Worm (Caenorhabditis elegans) whole organism, young adult: ENCODE results near the gene sprr-2.
A peak's percentile ranks its signal among the peaks of the same experiment; 100 is the strongest.

Experiments used
- B0019.2 ChIP-seq: fragments of 200-800 bp; sonication (Bioruptor generic); conservative IDR thresholded peaks from 2 replicates; pipeline ENCODE4 v1.3.6; 2022; ENCODE audit warnings: missing genetic modification reagents, missing genetic modification characterization, missing compliant biosample characterization
- B0261.1 ChIP-seq: sonication (generic microtip); optimal IDR thresholded peaks from 2 replicates; lab custom pipeline; 2016; ENCODE audit warnings: mild to moderate bottlenecking, missing genetic modification characterization, moderate library complexity, missing compliant biosample characterization
- C06A6.2 ChIP-seq: fragments of 200-800 bp; sonication (Bioruptor generic); conservative IDR thresholded peaks from 2 replicates; pipeline ENCODE4 v1.3.6; 2022; ENCODE audit warnings: missing genetic modification characterization, missing compliant biosample characterization
- F23B12.7 ChIP-seq: sonication (generic microtip); optimal IDR thresholded peaks from 2 replicates; lab custom pipeline; 2017; ENCODE audit warnings: missing genetic modification characterization, mild to moderate bottlenecking, missing compliant biosample characterization, antibody characterized with exemption, moderate library complexity; ENCODE audit not compliant: insufficient read depth
- F33H1.4 ChIP-seq: fragments of 200-800 bp; sonication (Bioruptor generic); IDR thresholded peaks from 2 replicates; pipeline ENCODE4 v1.3.6; 2022; ENCODE audit warnings: missing genetic modification reagents, missing genetic modification characterization, missing compliant biosample characterization
- F55B11.4 ChIP-seq: sonication (generic microtip); optimal IDR thresholded peaks from 2 replicates; lab custom pipeline; 2016; ENCODE audit warnings: missing compliant biosample characterization, missing genetic modification characterization, borderline replicate concordance; ENCODE audit not compliant: insufficient read depth
- F57C9.4 ChIP-seq: sonication (generic microtip); optimal IDR thresholded peaks from 2 replicates; lab custom pipeline; 2017; ENCODE audit warnings: mild to moderate bottlenecking, missing genetic modification characterization, missing compliant biosample characterization
- K11D2.4 ChIP-seq: fragments of 200-800 bp; sonication (Bioruptor generic); IDR thresholded peaks from 2 replicates; pipeline ENCODE4 v1.3.6; 2022; ENCODE audit warnings: missing genetic modification reagents, missing genetic modification characterization, missing compliant biosample characterization
- Y67H2A.10 ChIP-seq: fragments of 200-800 bp; sonication (Bioruptor generic); conservative IDR thresholded peaks from 2 replicates; pipeline ENCODE4 v1.3.6; 2022; ENCODE audit warnings: missing genetic modification reagents, missing genetic modification characterization, missing compliant biosample characterization
- Y79H2A.3 ChIP-seq: fragments of 200-800 bp; sonication (Bioruptor generic); conservative IDR thresholded peaks from 2 replicates; pipeline ENCODE4 v1.3.6; 2022; ENCODE audit warnings: missing genetic modification reagents, missing genetic modification characterization, missing compliant biosample characterization
- ZK185.1 ChIP-seq: sonication (generic microtip); optimal IDR thresholded peaks from 2 replicates; lab custom pipeline; 2016; ENCODE audit warnings: mild to moderate bottlenecking, missing genetic modification characterization, missing compliant biosample characterization; ENCODE audit not compliant: poor library complexity, severe bottlenecking
- ama-1 ChIP-seq, 3 experiments: fragments of 150-350 bp in 1 of 3; sonication (generic microtip) in 2 of 3; optimal IDR thresholded peaks; 2 replicates each; lab custom pipeline; 2014 to 2018; ENCODE audit warnings: missing biosample characterization in 2 of 3, missing genetic modification characterization in 2 of 3, missing genetic modification reagents in 2 of 3
- aptf-2 ChIP-seq: fragments of 200-800 bp; sonication (Bioruptor generic); conservative IDR thresholded peaks from 2 replicates; pipeline ENCODE4 v1.3.6; 2022; ENCODE audit warnings: missing genetic modification reagents, missing genetic modification characterization, missing compliant biosample characterization
- aptf-3 ChIP-seq: fragments of 200-800 bp; sonication (Bioruptor generic); IDR thresholded peaks from 2 replicates; pipeline ENCODE4 v1.3.6; 2022; ENCODE audit warnings: missing genetic modification characterization, missing compliant biosample characterization
- attf-6 ChIP-seq: fragments of 200-800 bp; sonication (Bioruptor generic); IDR thresholded peaks from 2 replicates; pipeline ENCODE4 v1.3.6; 2022; ENCODE audit warnings: missing genetic modification reagents, missing genetic modification characterization, missing compliant biosample characterization
- bed-2 ChIP-seq: fragments of 200-800 bp; sonication (Bioruptor generic); IDR thresholded peaks from 2 replicates; pipeline ENCODE4 v1.3.6; 2022; ENCODE audit warnings: missing genetic modification reagents, missing genetic modification characterization, missing compliant biosample characterization
- ccch-3 ChIP-seq: fragments of 200-800 bp; sonication (Bioruptor generic); optimal IDR thresholded peaks from 2 replicates; lab custom pipeline; 2018; ENCODE audit warnings: mild to moderate bottlenecking, missing genetic modification characterization, missing compliant biosample characterization
- cebp-1 ChIP-seq, 2 experiments: fragments of 200-800 bp in 1 of 2; sonication (Bioruptor generic) in 1 of 2; sonication (generic microtip) in 1 of 2; IDR thresholded peaks in 1 of 2; optimal IDR thresholded peaks in 1 of 2; 2 replicates each; pipeline versions ENCODE4 v1.3.6 to Lab custom; 2017 to 2022; ENCODE audit warnings: missing compliant biosample characterization in 2 of 2, missing genetic modification characterization in 2 of 2, mild to moderate bottlenecking in 1 of 2, missing genetic modification reagents in 1 of 2, moderate library complexity in 1 of 2
- ceh-100 ChIP-seq: fragments of 200-800 bp; sonication (Bioruptor generic); IDR thresholded peaks from 2 replicates; pipeline ENCODE4 v1.3.6; 2022; ENCODE audit warnings: missing genetic modification reagents, missing genetic modification characterization, missing compliant biosample characterization
- ceh-27 ChIP-seq: fragments of 200-800 bp; sonication (Bioruptor generic); optimal IDR thresholded peaks from 2 replicates; lab custom pipeline; 2018; ENCODE audit warnings: mild to moderate bottlenecking, missing genetic modification characterization, moderate library complexity, missing compliant biosample characterization
- ceh-58 ChIP-seq: fragments of 200-800 bp; sonication (Bioruptor generic); IDR thresholded peaks from 2 replicates; pipeline ENCODE4 v1.3.6; 2022; ENCODE audit warnings: missing genetic modification characterization, missing compliant biosample characterization
- ceh-91 ChIP-seq: fragments of 200-800 bp; sonication (Bioruptor generic); IDR thresholded peaks from 2 replicates; pipeline ENCODE4 v1.3.6; 2022; ENCODE audit warnings: missing genetic modification reagents, missing genetic modification characterization, missing compliant biosample characterization
- chd-7 ChIP-seq: sonication (generic microtip); optimal IDR thresholded peaks from 2 replicates; lab custom pipeline; 2016; ENCODE audit warnings: mild to moderate bottlenecking, missing genetic modification characterization, moderate library complexity, missing compliant biosample characterization
- die-1 ChIP-seq: sonication (generic microtip); optimal IDR thresholded peaks from 2 replicates; lab custom pipeline; 2016; ENCODE audit warnings: missing genotype, mild to moderate bottlenecking, missing genetic modification characterization, missing compliant biosample characterization
- dpff-1 ChIP-seq: sonication (generic microtip); optimal IDR thresholded peaks from 2 replicates; lab custom pipeline; 2017; ENCODE audit warnings: mild to moderate bottlenecking, missing genetic modification characterization, missing compliant biosample characterization
- efl-1 ChIP-seq: fragments of 150-350 bp; optimal IDR thresholded peaks from 2 replicates; lab custom pipeline; 2014; ENCODE audit warnings: missing biosample characterization, missing genetic modification reagents, missing genetic modification characterization
- egl-44 ChIP-seq: fragments of 200-800 bp; sonication (Bioruptor generic); IDR thresholded peaks from 2 replicates; pipeline ENCODE4 v1.3.6; 2022; ENCODE audit warnings: missing genetic modification reagents, missing genetic modification characterization, missing compliant biosample characterization
- egrh-3 ChIP-seq: fragments of 200-800 bp; sonication (Bioruptor generic); IDR thresholded peaks from 2 replicates; pipeline ENCODE4 v1.3.6; 2022; ENCODE audit warnings: missing genetic modification reagents, missing genetic modification characterization, missing compliant biosample characterization
- ekl-4 ChIP-seq: fragments of 200-800 bp; sonication (Bioruptor generic); IDR thresholded peaks from 2 replicates; pipeline ENCODE4 v1.3.6; 2022; ENCODE audit warnings: missing genetic modification reagents, missing genetic modification characterization, missing compliant biosample characterization
- ets-4 ChIP-seq: fragments of 200-800 bp; sonication (Bioruptor generic); optimal IDR thresholded peaks from 2 replicates; lab custom pipeline; 2018; ENCODE audit warnings: mild to moderate bottlenecking, missing genetic modification characterization, missing compliant biosample characterization
- hlh-26 ChIP-seq: fragments of 200-800 bp; sonication (Bioruptor generic); conservative IDR thresholded peaks from 2 replicates; pipeline ENCODE4 v1.3.6; 2022; ENCODE audit warnings: missing genetic modification reagents, missing genetic modification characterization, missing compliant biosample characterization
- let-526 ChIP-seq: fragments of 200-800 bp; sonication (Bioruptor generic); IDR thresholded peaks from 2 replicates; pipeline ENCODE4 v1.3.6; 2022; ENCODE audit warnings: missing genetic modification reagents, missing genetic modification characterization, missing compliant biosample characterization
- lin-26 ChIP-seq: fragments of 200-800 bp; sonication (Bioruptor generic); IDR thresholded peaks from 2 replicates; pipeline ENCODE4 v1.3.6; 2022; ENCODE audit warnings: missing genetic modification reagents, missing genetic modification characterization, missing compliant biosample characterization
- lin-40 ChIP-seq: sonication (generic microtip); optimal IDR thresholded peaks from 2 replicates; lab custom pipeline; 2016; ENCODE audit warnings: missing genetic modification characterization, mild to moderate bottlenecking, missing compliant biosample characterization, missing genotype, missing genetic modification reagents
- madf-6 ChIP-seq: fragments of 200-800 bp; sonication (Bioruptor generic); IDR thresholded peaks from 2 replicates; pipeline ENCODE4 v1.3.6; 2022; ENCODE audit warnings: missing genetic modification reagents, missing genetic modification characterization, missing compliant biosample characterization
- mxl-1 ChIP-seq: sonication (generic microtip); optimal IDR thresholded peaks from 2 replicates; lab custom pipeline; 2016; ENCODE audit warnings: missing genetic modification characterization, missing compliant biosample characterization
- nfya-2 ChIP-seq: fragments of 200-800 bp; sonication (Bioruptor generic); IDR thresholded peaks from 2 replicates; pipeline ENCODE4 v1.3.6; 2022; ENCODE audit warnings: missing genetic modification reagents, missing genetic modification characterization, missing compliant biosample characterization
- nfyb-1 ChIP-seq: fragments of 200-800 bp; sonication (Bioruptor generic); IDR thresholded peaks from 2 replicates; pipeline ENCODE4 v1.3.6; 2022; ENCODE audit warnings: missing genetic modification reagents, missing genetic modification characterization, missing compliant biosample characterization
- nhr-27 ChIP-seq: fragments of 200-800 bp; sonication (Bioruptor generic); optimal IDR thresholded peaks from 2 replicates; lab custom pipeline; 2018; ENCODE audit warnings: mild to moderate bottlenecking, missing genetic modification characterization, moderate library complexity, missing compliant biosample characterization
- nhr-80 ChIP-seq: sonication (generic microtip); optimal IDR thresholded peaks from 2 replicates; lab custom pipeline; 2016; ENCODE audit warnings: missing genetic modification characterization, missing compliant biosample characterization
- pbrm-1 ChIP-seq: fragments of 200-800 bp; sonication (Bioruptor generic); IDR thresholded peaks from 2 replicates; pipeline ENCODE4 v1.3.6; 2022; ENCODE audit warnings: missing genetic modification reagents, missing genetic modification characterization, missing compliant biosample characterization
- pha-4 ChIP-seq: fragments of 150-350 bp; sonication (generic microtip); optimal IDR thresholded peaks from 2 replicates; lab custom pipeline; 2014; ENCODE audit warnings: missing biosample characterization, missing genetic modification reagents, missing genetic modification characterization
- snpc-4 ChIP-seq, 5 experiments: fragments of 150-350 bp in 1 of 5; sonication (generic microtip) in 4 of 5; optimal IDR thresholded peaks; 2 replicates each; lab custom pipeline; 2014 to 2018; ENCODE audit warnings: missing genetic modification characterization in 5 of 5, missing biosample characterization in 3 of 5, antibody characterized with exemption in 2 of 5, mild to moderate bottlenecking in 2 of 5, missing compliant biosample characterization in 2 of 5, missing genotype in 2 of 5, moderate library complexity in 2 of 5, missing genetic modification reagents in 1 of 5
- sptf-2 ChIP-seq: fragments of 200-800 bp; sonication (Bioruptor generic); optimal IDR thresholded peaks from 2 replicates; lab custom pipeline; 2018; ENCODE audit warnings: mild to moderate bottlenecking, missing genetic modification characterization, missing compliant biosample characterization
- tbp1 ChIP-seq: fragments of 200-800 bp; sonication (Bioruptor generic); optimal IDR thresholded peaks from 2 replicates; lab custom pipeline; 2018; ENCODE audit warnings: mild to moderate bottlenecking, missing genetic modification characterization, missing compliant biosample characterization
- zim-3 ChIP-seq: sonication (generic microtip); optimal IDR thresholded peaks from 2 replicates; lab custom pipeline; 2017; ENCODE audit warnings: mild to moderate bottlenecking, missing genetic modification characterization, moderate library complexity, missing compliant biosample characterization
- ztf-22 ChIP-seq: fragments of 200-800 bp; sonication (Bioruptor generic); optimal IDR thresholded peaks from 2 replicates; lab custom pipeline; 2018; ENCODE audit warnings: mild to moderate bottlenecking, missing genetic modification characterization, moderate library complexity, missing compliant biosample characterization
- ztf-26 ChIP-seq: sonication (generic microtip); optimal IDR thresholded peaks from 2 replicates; lab custom pipeline; 2017; ENCODE audit warnings: missing genetic modification characterization, missing compliant biosample characterization

Gene sprr-2

DNA sequence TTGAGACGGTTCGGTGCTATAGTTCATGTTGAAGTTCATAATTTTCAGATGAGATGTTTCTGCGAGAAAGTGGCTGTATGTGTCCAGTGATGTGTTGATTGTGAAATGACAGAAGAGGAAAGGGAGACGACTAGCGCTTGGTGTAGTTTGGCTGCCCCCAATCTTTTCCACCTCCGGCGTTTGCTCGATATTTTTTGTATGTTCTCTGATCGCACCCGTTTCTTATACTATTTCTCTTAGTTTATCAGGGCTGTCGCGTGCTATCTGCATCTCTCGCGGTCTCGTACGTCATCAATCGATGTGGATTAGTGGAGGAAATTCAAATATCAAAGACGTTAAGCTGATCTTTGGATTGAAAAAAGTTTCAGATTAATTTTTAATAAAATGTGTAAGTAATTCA, 17.5 kb downstream of the sprr-2 start, which contains the start of gene atf-4:
Gene atf-4 (minus strand): TSS at position 93 of the 400 bp plus-strand sequence.
- TF ChIP-seq B0019.2 (GFP tag; lab: Robert Waterston, UW) (no peak), tbp1 (peak; percentile 20), nhr-27 (no peak), sptf-2 (GFP tag; lab: Kevin White, UChicago) (no peak), die-1 (no peak), B0261.1 (tag; lab: Kevin White, UChicago) (no peak), let-526 (GFP tag; lab: Robert Waterston, UW) (no peak), Y79H2A.3 (no peak), ama-1 (optimal IDR thresholded peaks at IDR 0.05; lab: Kevin White, UChicago) (no peak), ama-1 (GFP tag; optimal IDR thresholded peaks at IDR 0.05; lab: Kevin White, UChicago) (no peak), lin-26 (no peak), F23B12.7 (tag; lab: Kevin White, UChicago) (peak; percentile 47), K11D2.4 (GFP tag; lab: Robert Waterston, UW) (no peak), zim-3 (tag; lab: Kevin White, UChicago) (no peak), ceh-58 (GFP tag; lab: Robert Waterston, UW) (no peak), ets-4 (GFP tag; lab: Kevin White, UChicago) (no peak), ccch-3 (no peak), pbrm-1 (no peak), bed-2 (GFP tag; lab: Robert Waterston, UW) (no peak), C06A6.2 (GFP tag; lab: Robert Waterston, UW) (peak; percentile 29; the same call in 1 of the 2 replicates), F55B11.4 (tag; lab: Kevin White, UChicago) (no peak), egl-44 (GFP tag; lab: Robert Waterston, UW) (no peak), ekl-4 (GFP tag; lab: Robert Waterston, UW) (no peak), mxl-1 (tag; lab: Kevin White, UChicago) (no peak), ztf-22 (GFP tag; lab: Kevin White, UChicago) (no peak), efl-1 (GFP tag; lab: Kevin White, UChicago) (no peak), snpc-4 (GFP tag; optimal IDR thresholded peaks at IDR 0.05; lab: Kevin White, UChicago) (no peak), snpc-4 (tag; optimal IDR thresholded peaks at IDR 0.05; lab: Kevin White, UChicago) (peak in 2 of 4 experiments; percentile 28 to 30), F33H1.4 (GFP tag; lab: Robert Waterston, UW) (no peak), nfya-2 (GFP tag; lab: Robert Waterston, UW) (no peak), aptf-2 (no peak), madf-6 (no peak), aptf-3 (no peak), nhr-80 (tag; lab: Kevin White, UChicago) (peak; percentile 72), nfyb-1 (0 out of 2 replicates have a peak, but pooled peaks have one; percentile 10), pha-4 (no peak), Y67H2A.10 (GFP tag; lab: Robert Waterston, UW) (no peak), ceh-27 (GFP tag; lab: Kevin White, UChicago) (peak; percentile 12), ztf-26 (tag; lab: Kevin White, UChicago) (no peak), hlh-26 (no peak), ZK185.1 (tag; lab: Kevin White, UChicago) (peak; percentile 34), ceh-100 (GFP tag; lab: Robert Waterston, UW) (no peak), F57C9.4 (tag; lab: Kevin White, UChicago) (no peak), chd-7 (tag; lab: Kevin White, UChicago) (no peak), egrh-3 (GFP tag; lab: Robert Waterston, UW) (no peak), attf-6 (GFP tag; lab: Robert Waterston, UW) (no peak), lin-40 (tag; lab: Kevin White, UChicago) (peak; percentile 46), cebp-1 (GFP tag; IDR thresholded peaks at IDR 0.05; lab: Robert Waterston, UW) (peak; percentile 40; the same call in 1 of the 2 replicates), cebp-1 (tag; optimal IDR thresholded peaks at IDR 0.05; lab: Kevin White, UChicago) (peak; percentile 86), dpff-1 (tag; lab: Kevin White, UChicago) (no peak), ceh-91 (GFP tag; lab: Robert Waterston, UW) (no peak)
